Worm (Caenorhabditis elegans): Measurements from ENCODE around the gene F49A5.10.

The F49A5.10 gene

DNA sequence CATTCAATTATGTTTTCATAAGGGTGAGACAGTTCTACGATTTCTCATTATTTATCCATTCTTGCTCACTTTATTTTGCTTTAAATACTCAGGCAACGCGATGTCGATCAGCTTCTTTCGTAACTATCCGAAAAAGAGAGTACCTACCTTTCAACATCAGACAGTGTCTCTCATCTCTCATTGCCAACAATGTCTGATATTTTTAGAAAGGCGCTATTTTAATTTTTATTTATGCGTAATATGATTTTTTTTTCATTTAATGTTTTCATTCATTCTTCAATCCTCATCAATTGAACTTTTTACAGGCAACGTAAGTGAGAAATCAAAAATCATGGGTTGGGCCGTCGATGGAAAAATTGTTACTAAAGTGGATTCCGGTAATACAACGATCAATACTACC, 9.7 kb downstream of the F49A5.10 start, which contains the start of gene F09C6.13:
Gene F09C6.13 (plus strand): TSS at position 301 of the 400 bp plus-strand sequence.
- TF ChIP-seq fos-1 (tag; optimal IDR thresholded peaks at IDR 0.05) = no peak
- no peak for TF ChIP-seq alr-1 (tag; optimal IDR thresholded peaks at IDR 0.05)
- no peak for TF ChIP-seq nhr-77 (tag; optimal IDR thresholded peaks at IDR 0.05)
- no peak for TF ChIP-seq sma-3 (GFP tag; optimal IDR thresholded peaks at IDR 0.05)
- TF ChIP-seq nhr-129 (tag; optimal IDR thresholded peaks at IDR 0.05) = no peak
- TF ChIP-seq lin-11 (tag; optimal IDR thresholded peaks at IDR 0.05) = no peak
- TF ChIP-seq ceh-82 (tag; optimal IDR thresholded peaks at IDR 0.05) = no peak
- no peak for TF ChIP-seq nhr-12 (tag; optimal IDR thresholded peaks at IDR 0.05)
- no peak for TF ChIP-seq blmp-1 (tag; optimal IDR thresholded peaks at IDR 0.05; ENCODE audit: insufficient read depth)
- no peak for TF ChIP-seq nhr-11 (tag; optimal IDR thresholded peaks at IDR 0.05)
- no peak for TF ChIP-seq nhr-23 (tag; optimal IDR thresholded peaks at IDR 0.05)
- no peak for TF ChIP-seq snpc-4 (tag; optimal IDR thresholded peaks at IDR 0.05)
- no peak for TF ChIP-seq unc-39 (tag; optimal IDR thresholded peaks at IDR 0.05)
- no peak for TF ChIP-seq zag-1 (tag; optimal IDR thresholded peaks at IDR 0.05)

DNA sequence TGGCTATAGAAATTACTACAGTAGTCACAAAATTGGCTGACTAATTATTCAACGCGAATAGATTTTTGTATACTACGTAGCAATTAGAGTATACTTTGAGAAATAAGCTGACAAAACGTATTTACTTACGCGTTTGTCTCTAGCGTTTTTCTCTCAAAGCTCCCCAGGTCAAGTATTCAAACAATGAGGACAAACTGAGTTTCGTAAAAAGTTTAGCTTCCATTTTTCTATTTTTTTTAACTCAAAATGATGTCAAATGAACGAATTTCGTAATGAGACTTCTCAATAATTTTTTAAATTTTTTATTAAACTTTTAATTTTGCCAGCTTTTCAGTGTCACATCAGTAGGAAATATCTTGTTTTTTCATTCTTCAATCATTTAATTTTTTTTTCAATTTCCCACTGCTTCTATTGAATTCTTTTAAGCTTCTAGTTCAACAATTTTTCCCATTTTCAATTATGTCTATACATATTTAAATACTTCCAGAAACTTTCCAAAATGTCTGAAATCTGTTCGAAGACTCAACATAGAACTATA, 13.8 kb downstream of the F49A5.10 start, which contains the start of the genes ifas-2 and fbxa-44:
Gene ifas-2 (minus strand): TSS at position 101 of the 538 bp plus-strand sequence.
Gene fbxa-44 (plus strand): TSS at position 488 of the 538 bp plus-strand sequence.
- no peak for TF ChIP-seq sma-9 (GFP tag; optimal IDR thresholded peaks at IDR 0.05)
- TF ChIP-seq sma-9 (tag; optimal IDR thresholded peaks at IDR 0.05) = no peak
- TF ChIP-seq snpc-4 (tag; optimal IDR thresholded peaks at IDR 0.05) = no peak
- no peak for TF ChIP-seq skn-1 (tag; optimal IDR thresholded peaks at IDR 0.05)
- TF ChIP-seq nhr-129 (tag; optimal IDR thresholded peaks at IDR 0.05) = no peak
- no peak for TF ChIP-seq ama-1 (optimal IDR thresholded peaks at IDR 0.05)
- TF ChIP-seq nhr-10 (tag; optimal IDR thresholded peaks at IDR 0.05) = no peak
- no peak for TF ChIP-seq ceh-16 (tag; optimal IDR thresholded peaks at IDR 0.05)
- TF ChIP-seq crh-2 (tag; optimal IDR thresholded peaks at IDR 0.05) = no peak
- no peak for TF ChIP-seq mab-5 (tag; optimal IDR thresholded peaks at IDR 0.05)
- TF ChIP-seq egl-27 (tag; optimal IDR thresholded peaks at IDR 0.05) = no peak
- TF ChIP-seq F13H6.1 (tag; optimal IDR thresholded peaks at IDR 0.05) = no peak
- no peak for TF ChIP-seq nhr-23 (tag; optimal IDR thresholded peaks at IDR 0.05)
- no peak for TF ChIP-seq unc-39 (tag; optimal IDR thresholded peaks at IDR 0.05)
- no peak for TF ChIP-seq unc-62 (GFP tag; optimal IDR thresholded peaks at IDR 0.05)

ce11 chrV:16893440-16893839, 18.4 kb downstream of the F49A5.10 start, which contains the start of gene F09C6.15:
Gene F09C6.15, plus strand, starts transcription at chrV:16893740.
- no peak for TF ChIP-seq elt-1 (tag; optimal IDR thresholded peaks at IDR 0.05)
- TF ChIP-seq unc-62 (GFP tag; optimal IDR thresholded peaks at IDR 0.05) = no peak
- no peak for TF ChIP-seq nhr-12 (tag; optimal IDR thresholded peaks at IDR 0.05)
- no peak for TF ChIP-seq nhr-6 (tag; optimal IDR thresholded peaks at IDR 0.05)
- TF ChIP-seq nhr-25 (tag; optimal IDR thresholded peaks at IDR 0.05) = no peak
- no peak for TF ChIP-seq nhr-10 (tag; optimal IDR thresholded peaks at IDR 0.05)
- no peak for TF ChIP-seq lin-13 (GFP tag; optimal IDR thresholded peaks at IDR 0.05)
- TF ChIP-seq unc-39 (tag; optimal IDR thresholded peaks at IDR 0.05) = no peak
- no peak for TF ChIP-seq ama-1 (optimal IDR thresholded peaks at IDR 0.05)
- no peak for TF ChIP-seq ceh-82 (tag; optimal IDR thresholded peaks at IDR 0.05)
- TF ChIP-seq ZK546.5 (tag; optimal IDR thresholded peaks at IDR 0.05) = no peak

ce11 chrV:16899355-16899754, 24.3 kb downstream of the F49A5.10 start, which contains the start of gene fbxa-45:
Gene fbxa-45, minus strand, starts transcription at chrV:16899455.
- TF ChIP-seq nhr-11 (tag; optimal IDR thresholded peaks at IDR 0.05) (no peak), Y55F3AM.14 (GFP tag; optimal IDR thresholded peaks at IDR 0.05) (no peak)

DNA sequence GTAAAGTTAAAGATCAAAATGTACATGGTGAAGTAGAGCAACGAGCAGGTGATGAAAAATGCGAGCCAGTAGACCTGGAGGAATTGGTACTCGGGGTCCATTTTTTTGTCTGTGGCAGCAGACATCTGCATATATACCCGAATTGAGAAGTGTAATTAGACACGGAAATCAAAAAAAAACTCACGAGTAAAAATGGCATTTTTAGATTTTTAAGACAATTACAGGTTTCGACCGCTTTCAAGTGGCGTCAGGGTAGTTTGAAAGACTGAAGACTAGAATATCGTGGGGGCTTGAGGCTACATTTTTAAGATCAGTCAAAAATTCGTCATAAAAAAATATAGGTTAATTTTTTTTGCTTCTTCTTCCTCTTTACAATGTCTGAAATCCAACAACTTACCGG, 27.7 kb downstream of the F49A5.10 start, which contains the start of gene srd-68:
Gene srd-68 (minus strand): TSS at position 101 of the 400 bp plus-strand sequence.
- TF ChIP-seq nhr-25 (tag; optimal IDR thresholded peaks at IDR 0.05) (no peak), ztf-11 (tag; optimal IDR thresholded peaks at IDR 0.05) (no peak), aly-2 (tag; optimal IDR thresholded peaks at IDR 0.05) (no peak), ceh-16 (tag; optimal IDR thresholded peaks at IDR 0.05) (no peak), fos-1 (tag; optimal IDR thresholded peaks at IDR 0.05) (no peak), nhr-129 (tag; optimal IDR thresholded peaks at IDR 0.05) (no peak), blmp-1 (tag; optimal IDR thresholded peaks at IDR 0.05; ENCODE audit: insufficient read depth) (no peak), nhr-23 (tag; optimal IDR thresholded peaks at IDR 0.05) (no peak)
